Worm (Caenorhabditis elegans) whole organism, L3 larva: ENCODE results near the gene F20H11.4.

Source experiments
- ama-1 ChIP-seq: fragments of 150-350 bp; optimal IDR thresholded peaks from 2 replicates; lab custom pipeline; 2018
- elt-3 ChIP-seq, 3 experiments: fragments of 150-350 bp in 1 of 3; sonication (generic microtip) in 2 of 3; optimal IDR thresholded peaks; 2 replicates in 2 of 3; 4 replicates in 1 of 3; lab custom pipeline; 2014 to 2017; ENCODE audit warnings: missing biosample characterization in 3 of 3, missing genetic modification characterization in 3 of 3
- jun-1 ChIP-seq: fragments of 150-350 bp; optimal IDR thresholded peaks from 2 replicates; lab custom pipeline; 2014; ENCODE audit warnings: missing biosample characterization, missing genetic modification reagents, missing genetic modification characterization
- lin-15B ChIP-seq: fragments of 150-350 bp; optimal IDR thresholded peaks from 2 replicates; lab custom pipeline; 2014; ENCODE audit warnings: missing biosample characterization, missing genetic modification characterization
- nhr-11 ChIP-seq: fragments of 150-350 bp; optimal IDR thresholded peaks from 2 replicates; lab custom pipeline; 2014; ENCODE audit warnings: missing biosample characterization, missing genetic modification characterization
- nhr-67 ChIP-seq: fragments of 150-350 bp; optimal IDR thresholded peaks from 2 replicates; lab custom pipeline; 2014; ENCODE audit warnings: missing biosample characterization, missing genetic modification characterization
- nhr-77 ChIP-seq: fragments of 150-350 bp; optimal IDR thresholded peaks from 2 replicates; lab custom pipeline; 2014; ENCODE audit warnings: missing biosample characterization, missing genetic modification characterization
- pha-4 ChIP-seq: fragments of 150-350 bp; optimal IDR thresholded peaks from 2 replicates; lab custom pipeline; 2014; ENCODE audit warnings: missing biosample characterization, missing genetic modification reagents, missing genetic modification characterization
- unc-62 ChIP-seq: fragments of 150-350 bp; sonication (generic microtip); optimal IDR thresholded peaks from 4 replicates; lab custom pipeline; 2014; ENCODE audit warnings: missing biosample characterization, missing genetic modification reagents, missing genetic modification characterization

DNA sequence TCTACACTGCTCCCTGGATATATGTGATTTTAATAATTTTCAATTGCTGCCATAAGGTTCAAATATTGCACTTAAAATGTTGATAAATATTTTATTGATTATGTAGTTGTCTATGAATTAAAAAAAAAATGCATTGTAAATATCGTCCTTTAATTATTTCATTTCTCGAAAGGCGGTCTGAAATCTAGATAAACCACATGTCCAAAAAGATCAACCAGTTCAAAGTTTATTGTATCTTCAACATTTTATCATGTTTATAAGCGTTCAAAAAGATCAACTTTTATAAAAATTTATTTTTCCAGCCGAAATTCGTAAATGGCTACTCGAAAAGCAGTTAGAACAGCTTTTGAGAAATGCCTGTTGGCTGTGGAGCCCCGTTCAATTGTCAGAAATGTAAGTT lies 11.5 kb downstream of the F20H11.4 start, which contains the start of gene C13B9.2:
- TF ChIP-seq elt-3 (tag; optimal IDR thresholded peaks at IDR 0.05; lab: Kevin White, UChicago) (no peak), nhr-11 (tag; lab: Kevin White, UChicago) (no peak), nhr-77 (tag; lab: Kevin White, UChicago) (no peak), nhr-67 (no peak), pha-4 (tag; lab: Kevin White, UChicago) (no peak), ama-1 (lab: Kevin White, UChicago) (no peak), unc-62 (no peak), lin-15B (tag; lab: Kevin White, UChicago) (no peak), jun-1 (tag; lab: Kevin White, UChicago) (no peak)
